Fruit fly (Drosophila melanogaster): Measurements from ENCODE around the gene sals.

DNA sequence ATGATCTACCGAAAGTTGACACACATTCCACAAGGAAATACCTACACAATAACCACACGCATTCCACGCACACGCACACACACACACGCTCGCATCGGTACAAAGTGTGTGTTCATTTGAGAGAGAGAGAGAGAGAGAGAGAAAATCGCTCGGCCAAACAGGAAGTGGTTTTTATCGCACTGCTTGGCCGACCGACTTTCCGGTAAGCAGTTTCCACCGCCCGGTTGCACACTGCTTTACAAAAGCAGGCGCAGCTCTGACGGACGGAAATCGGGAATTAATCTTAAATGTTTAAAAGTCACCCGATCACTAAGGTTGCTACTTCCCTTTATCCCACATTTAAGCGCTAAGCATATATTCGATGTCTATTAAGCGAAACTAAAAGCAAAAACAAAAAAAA lies 58.8 kb downstream of the sals start:
- no peak for TF ChIP-seq CG4496 (GFP tag; IDR thresholded peaks at IDR 0.05)
- no peak for TF ChIP-seq rn (GFP tag; IDR thresholded peaks at IDR 0.05)
- no peak for TF ChIP-seq Pif1A (GFP tag; optimal IDR thresholded peaks at IDR 0.05)
- no peak for TF ChIP-seq CG13204 (GFP tag; optimal IDR thresholded peaks at IDR 0.05)
- no peak for TF ChIP-seq CG8159 (tag; optimal IDR thresholded peaks at IDR 0.05)
- TF ChIP-seq Pif1B (GFP tag; optimal IDR thresholded peaks at IDR 0.05): no peak
- no peak for TF ChIP-seq CG32121 (GFP tag; IDR thresholded peaks at IDR 0.05)
- no peak for TF ChIP-seq D1 (tag; optimal IDR thresholded peaks at IDR 0.05)
- no peak for TF ChIP-seq CG15710 (tag; optimal IDR thresholded peaks at IDR 0.05)
- no peak for TF ChIP-seq CG12605 (GFP tag; IDR thresholded peaks at IDR 0.05)
